Fruit fly (Drosophila melanogaster) whole organism, embryonic: Measurements from ENCODE around the gene IleRS-m.
A peak's percentile ranks its signal among the peaks of the same experiment; 100 is the strongest.

Experiments
- Atf-2 ChIP-seq: fragments of 200-800 bp; sonication (Bioruptor generic); optimal IDR thresholded peaks from 2 replicates; lab custom pipeline; 2016; ENCODE audit warnings: missing biosample characterization, missing genetic modification characterization
- B-H1 ChIP-seq: fragments of 200-800 bp; sonication (Bioruptor generic); IDR thresholded peaks from 3 replicates; pipeline ENCODE4 v1.3.6; 2022; ENCODE audit warnings: missing biosample characterization, missing genetic modification characterization
- CG10654 ChIP-seq: fragments of 200-800 bp; sonication (Bioruptor generic); optimal IDR thresholded peaks from 2 replicates; lab custom pipeline; 2016; ENCODE audit warnings: missing biosample characterization, missing genetic modification characterization
- CG15073 ChIP-seq: fragments of 200-800 bp; sonication (Bioruptor generic); optimal IDR thresholded peaks from 2 replicates; lab custom pipeline; 2016; ENCODE audit warnings: missing biosample characterization, missing genetic modification characterization
- CG17568 ChIP-seq: fragments of 200-800 bp; sonication (Bioruptor generic); optimal IDR thresholded peaks from 2 replicates; lab custom pipeline; 2018; ENCODE audit warnings: missing biosample characterization, mild to moderate bottlenecking, missing genetic modification characterization, moderate library complexity
- CG17612 ChIP-seq: fragments of 200-800 bp; sonication (Bioruptor generic); IDR thresholded peaks from 2 replicates; pipeline ENCODE4 v1.3.6; 2022; ENCODE audit warnings: missing biosample characterization, missing genetic modification characterization
- CG32767 ChIP-seq: fragments of 200-800 bp; sonication (Bioruptor generic); IDR thresholded peaks from 2 replicates; pipeline ENCODE4 v1.3.6; 2022; ENCODE audit warnings: missing biosample characterization, missing genetic modification characterization
- CG32772 ChIP-seq: fragments of 200-800 bp; sonication (Bioruptor generic); IDR thresholded peaks from 2 replicates; pipeline ENCODE4 v1.3.6; 2022; ENCODE audit warnings: missing biosample characterization, missing genetic modification characterization
- CG3847 ChIP-seq: fragments of 200-800 bp; sonication (Bioruptor generic); IDR thresholded peaks from 2 replicates; pipeline ENCODE4 v1.3.6; 2022; ENCODE audit warnings: missing biosample characterization, missing genetic modification characterization
- CG4360 ChIP-seq: fragments of 200-800 bp; sonication (Bioruptor generic); IDR thresholded peaks from 2 replicates; pipeline ENCODE4 v1.3.6; 2022; ENCODE audit warnings: missing biosample characterization, missing genetic modification characterization
- CG4617 ChIP-seq: fragments of 200-800 bp; sonication (Bioruptor generic); optimal IDR thresholded peaks from 3 replicates; lab custom pipeline; 2016; ENCODE audit warnings: missing biosample characterization, missing genetic modification characterization, borderline replicate concordance
- CG4854 ChIP-seq: fragments of 200-800 bp; sonication (Bioruptor generic); optimal IDR thresholded peaks from 2 replicates; lab custom pipeline; 2016; ENCODE audit warnings: missing biosample characterization, missing genetic modification characterization, inconsistent platforms
- CG6689 ChIP-seq: fragments of 200-800 bp; sonication (Bioruptor generic); IDR thresholded peaks from 2 replicates; pipeline ENCODE4 v1.3.6; 2022; ENCODE audit warnings: missing biosample characterization, missing genetic modification characterization
- CG7372 ChIP-seq: fragments of 200-800 bp; sonication (Bioruptor generic); IDR thresholded peaks from 2 replicates; pipeline ENCODE4 v1.3.6; 2022; ENCODE audit warnings: missing biosample characterization, missing genetic modification characterization
- CG7963 ChIP-seq: fragments of 200-800 bp; sonication (Bioruptor generic); IDR thresholded peaks from 3 replicates; pipeline ENCODE4 v1.3.6; 2022; ENCODE audit warnings: missing biosample characterization, missing genetic modification characterization; ENCODE audit not compliant: partially characterized antibody
- CG8359 ChIP-seq: fragments of 200-800 bp; sonication (Bioruptor generic); optimal IDR thresholded peaks from 2 replicates; lab custom pipeline; 2017; ENCODE audit warnings: missing biosample characterization, mild to moderate bottlenecking, missing genetic modification characterization, borderline replicate concordance
- CG9932 ChIP-seq: fragments of 200-800 bp; sonication (Bioruptor generic); IDR thresholded peaks from 2 replicates; pipeline ENCODE4 v1.3.6; 2022; ENCODE audit warnings: missing biosample characterization, missing genetic modification characterization
- CoRest ChIP-seq: fragments of 200-800 bp; sonication (Bioruptor generic); optimal IDR thresholded peaks from 3 replicates; lab custom pipeline; 2018; ENCODE audit warnings: missing biosample characterization, mild to moderate bottlenecking, missing genetic modification characterization, moderate library complexity
- Dbx ChIP-seq: fragments of 200-800 bp; sonication (Bioruptor generic); IDR thresholded peaks from 3 replicates; pipeline ENCODE4 v1.3.6; 2022; ENCODE audit warnings: missing biosample characterization, missing genetic modification characterization
- Dip2 ChIP-seq: fragments of 200-800 bp; sonication (Bioruptor generic); IDR thresholded peaks from 2 replicates; pipeline ENCODE4 v1.3.6; 2022; ENCODE audit warnings: missing biosample characterization, missing genetic modification characterization
- Dll ChIP-seq: fragments of 200-800 bp; sonication (Bioruptor generic); IDR thresholded peaks from 4 replicates; pipeline ENCODE4 v1.3.6; 2022; ENCODE audit warnings: missing biosample characterization, missing genetic modification characterization; ENCODE audit not compliant: partially characterized antibody
- HmgD ChIP-seq: fragments of 200-800 bp; sonication (Bioruptor generic); optimal IDR thresholded peaks from 3 replicates; lab custom pipeline; 2016; ENCODE audit warnings: missing biosample characterization, missing genetic modification characterization
- NC2α ChIP-seq: fragments of 200-800 bp; sonication (Bioruptor generic); optimal IDR thresholded peaks from 2 replicates; lab custom pipeline; 2016; ENCODE audit warnings: missing biosample characterization, missing genetic modification characterization
- Stat92E ChIP-seq, 3 experiments: fragments of >200 bp in 2 of 3; fragments of 200-800 bp in 1 of 3; sonication (Bioruptor generic) in 1 of 3; optimal IDR thresholded peaks; 2 replicates each; lab custom pipeline; 2017 to 2019; ENCODE audit warnings: missing biosample characterization in 3 of 3, missing genetic modification characterization in 3 of 3, mild to moderate bottlenecking in 1 of 3, moderate library complexity in 1 of 3
- Trl ChIP-seq, 3 experiments: fragments of >200 bp in 2 of 3; fragments of 200-800 bp in 1 of 3; sonication (Bioruptor generic) in 1 of 3; optimal IDR thresholded peaks; 2 replicates in 1 of 3; 3 replicates in 2 of 3; lab custom pipeline; 2016 to 2017; ENCODE audit warnings: missing biosample characterization in 1 of 3, missing genetic modification characterization in 1 of 3
- Xbp1 ChIP-seq: fragments of 200-800 bp; sonication (Bioruptor generic); optimal IDR thresholded peaks from 3 replicates; lab custom pipeline; 2016; ENCODE audit warnings: missing biosample characterization, mild to moderate bottlenecking, missing genetic modification characterization
- cato ChIP-seq: fragments of 200-800 bp; sonication (Bioruptor generic); optimal IDR thresholded peaks from 2 replicates; lab custom pipeline; 2016; ENCODE audit warnings: missing biosample characterization, missing genetic modification characterization, borderline replicate concordance
- chm ChIP-seq: fragments of 200-800 bp; sonication (Bioruptor generic); IDR thresholded peaks from 2 replicates; pipeline ENCODE4 v1.3.6; 2022; ENCODE audit warnings: missing biosample characterization, missing genetic modification characterization
- chn ChIP-seq: fragments of 200-800 bp; sonication (Bioruptor generic); optimal IDR thresholded peaks from 2 replicates; lab custom pipeline; 2016; ENCODE audit warnings: missing biosample characterization, missing genetic modification characterization
- corto ChIP-seq: fragments of 200-800 bp; sonication (Bioruptor generic); optimal IDR thresholded peaks from 2 replicates; lab custom pipeline; 2016; ENCODE audit warnings: missing biosample characterization, mild to moderate bottlenecking, missing genetic modification characterization, moderate library complexity
- fd64A ChIP-seq: fragments of 200-800 bp; sonication (Bioruptor generic); optimal IDR thresholded peaks from 3 replicates; lab custom pipeline; 2018; ENCODE audit warnings: missing biosample characterization, mild to moderate bottlenecking, missing genetic modification characterization
- grn ChIP-seq: fragments of 200-800 bp; sonication (Bioruptor generic); optimal IDR thresholded peaks from 3 replicates; lab custom pipeline; 2017; ENCODE audit warnings: missing biosample characterization, missing genetic modification characterization
- lbe ChIP-seq: fragments of 200-800 bp; sonication (Bioruptor generic); optimal IDR thresholded peaks from 2 replicates; lab custom pipeline; 2016; ENCODE audit warnings: missing biosample characterization, mild to moderate bottlenecking, missing genetic modification characterization
- pan ChIP-seq, 4 experiments: fragments of >200 bp in 3 of 4; fragments of 200-800 bp in 1 of 4; sonication (Bioruptor generic) in 1 of 4; optimal IDR thresholded peaks in 3 of 4; IDR thresholded peaks in 1 of 4; 2 replicates each; pipeline versions ENCODE4 v1.3.6 to Lab custom; 2017 to 2022; ENCODE audit warnings: missing biosample characterization in 2 of 4, missing genetic modification characterization in 2 of 4, mixed read lengths in 1 of 4
- pb ChIP-seq: fragments of 200-800 bp; sonication (Bioruptor generic); optimal IDR thresholded peaks from 3 replicates; lab custom pipeline; 2016; ENCODE audit warnings: missing biosample characterization, missing genetic modification characterization
- pita ChIP-seq: fragments of 200-800 bp; sonication (Bioruptor generic); optimal IDR thresholded peaks from 2 replicates; lab custom pipeline; 2017; ENCODE audit warnings: missing biosample characterization, mild to moderate bottlenecking, missing genetic modification characterization
- row ChIP-seq: fragments of 200-800 bp; sonication (Bioruptor generic); IDR thresholded peaks from 3 replicates; pipeline ENCODE4 v1.3.6; 2022; ENCODE audit warnings: missing biosample characterization, missing genetic modification characterization
- schlank ChIP-seq: fragments of 200-800 bp; sonication (Bioruptor generic); optimal IDR thresholded peaks from 2 replicates; lab custom pipeline; 2018; ENCODE audit warnings: missing biosample characterization, mild to moderate bottlenecking, missing genetic modification characterization
- scrt ChIP-seq: fragments of 200-800 bp; sonication (Bioruptor generic); optimal IDR thresholded peaks from 2 replicates; lab custom pipeline; 2018; ENCODE audit warnings: missing biosample characterization, mild to moderate bottlenecking, missing genetic modification characterization, moderate library complexity
- sd ChIP-seq: fragments of 200-800 bp; sonication (Bioruptor generic); optimal IDR thresholded peaks from 3 replicates; lab custom pipeline; 2018; ENCODE audit warnings: missing biosample characterization, mild to moderate bottlenecking, missing genetic modification characterization, moderate library complexity
- slp2 ChIP-seq: fragments of 200-800 bp; sonication (Bioruptor generic); optimal IDR thresholded peaks from 2 replicates; lab custom pipeline; 2016; ENCODE audit warnings: missing biosample characterization, missing genetic modification characterization
- sna ChIP-seq: fragments of 200-800 bp; sonication (Bioruptor generic); IDR thresholded peaks from 2 replicates; pipeline ENCODE4 v1.3.6; 2022; ENCODE audit warnings: missing biosample characterization, missing genetic modification characterization; ENCODE audit not compliant: partially characterized antibody
- sug ChIP-seq: fragments of 200-800 bp; optimal IDR thresholded peaks from 2 replicates; lab custom pipeline; 2019; ENCODE audit warnings: missing biosample characterization, mild to moderate bottlenecking, missing genetic modification characterization, moderate library complexity
- tgo ChIP-seq: fragments of 200-800 bp; sonication (Bioruptor generic); IDR thresholded peaks from 3 replicates; pipeline ENCODE4 v1.3.6; 2022; ENCODE audit warnings: missing biosample characterization, missing genetic modification characterization
- tll ChIP-seq, 2 experiments: fragments of 200-800 bp in 1 of 2; fragments of >200 bp in 1 of 2; sonication (Bioruptor generic) in 1 of 2; optimal IDR thresholded peaks; 2 replicates each; lab custom pipeline; 2017 to 2019; ENCODE audit warnings: missing biosample characterization in 2 of 2, missing genetic modification characterization in 2 of 2, mild to moderate bottlenecking in 1 of 2, moderate library complexity in 1 of 2
- trh ChIP-seq: fragments of 200-800 bp; sonication (Bioruptor generic); optimal IDR thresholded peaks from 2 replicates; lab custom pipeline; 2016; ENCODE audit warnings: missing biosample characterization, missing genetic modification characterization
- zfh2 ChIP-seq: fragments of 200-800 bp; sonication (Bioruptor generic); optimal IDR thresholded peaks from 2 replicates; lab custom pipeline; 2016; ENCODE audit warnings: missing biosample characterization, missing genetic modification characterization

IleRS-m gene

dm6 chr3L:16052145-16053025 lies 47.7 kb upstream of the IleRS-m start (continued):
- TF ChIP-seq CG17612 (GFP tag; lab: Robert Waterston, UW) (no peak), lbe (GFP tag; lab: Kevin White, UChicago) (peak; percentile 51), CoRest (tag; lab: Kevin White, UChicago) (no peak), CG4617 (GFP tag; lab: Kevin White, UChicago) (peak; percentile 31), fd64A (no peak), slp2 (no peak), Dll (GFP tag; lab: Robert Waterston, UW) (no peak; the same call in 3 of the 4 replicates), Xbp1 (no peak), CG10654 (no peak), sna (no peak), CG8359 (no peak), CG4360 (GFP tag; lab: Robert Waterston, UW) (peak; percentile 89), chm (GFP tag; lab: Robert Waterston, UW) (no peak; the same call in 1 of the 2 replicates), grn (no peak), corto (GFP tag; lab: Kevin White, UChicago) (peak; percentile 26), schlank (tag; lab: Kevin White, UChicago) (no peak), row (no peak), CG6689 (GFP tag; lab: Robert Waterston, UW) (no peak), HmgD (GFP tag; lab: Kevin White, UChicago) (no peak), CG15073 (GFP tag; lab: Kevin White, UChicago) (no peak), CG7372 (no peak), CG32767 (peak; percentile 32; the same call in 1 of the 2 replicates), sd (tag; lab: Kevin White, UChicago) (peak; percentile 90), sug (tag; lab: Kevin White, UChicago) (peak; percentile 16), CG7963 (GFP tag; lab: Robert Waterston, UW) (no peak), B-H1 (GFP tag; lab: Robert Waterston, UW) (no peak), scrt (peak; percentile 2), cato (GFP tag; lab: Kevin White, UChicago) (no peak), tll (GFP tag; optimal IDR thresholded peaks at IDR 0.05; lab: Kevin White, UChicago) (peak in 1 of 2 experiments; percentile 83), chn (GFP tag; lab: Kevin White, UChicago) (no peak), Atf-2 (no peak), CG17568 (GFP tag; lab: Kevin White, UChicago) (peak; percentile 16), CG9932 (no peak), trh (GFP tag; lab: Kevin White, UChicago) (no peak), CG32772 (GFP tag; lab: Robert Waterston, UW) (no peak), pita (GFP tag; lab: Kevin White, UChicago) (no peak), pb (GFP tag; lab: Kevin White, UChicago) (no peak), Dbx (GFP tag; lab: Robert Waterston, UW) (no peak), CG4854 (no peak), CG3847 (GFP tag; lab: Robert Waterston, UW) (no peak), Trl (optimal IDR thresholded peaks at IDR 0.05; lab: Kevin White, UChicago) (peak; percentile 88 to 99), Trl (GFP tag; optimal IDR thresholded peaks at IDR 0.05; lab: Kevin White, UChicago) (peak; percentile 37), zfh2 (GFP tag; lab: Kevin White, UChicago) (no peak), pan (optimal IDR thresholded peaks at IDR 0.05; lab: Kevin White, UChicago) (no peak), pan (GFP tag; optimal IDR thresholded peaks at IDR 0.05 in 1 of 2, IDR thresholded peaks at IDR 0.05 in 1 of 2) (peak in 1 of 2 experiments; percentile 59), tgo (GFP tag; lab: Robert Waterston, UW) (no peak), NC2α (no peak), Stat92E (GFP tag; optimal IDR thresholded peaks at IDR 0.05; lab: Kevin White, UChicago) (peak in 1 of 3 experiments; percentile 91), Dip2 (GFP tag; lab: Robert Waterston, UW) (no peak)
